Worm (Caenorhabditis elegans) whole organism, early embryonic: ENCODE measurements around the gene R53.5.

Source experiments
- F13C5.2 ChIP-seq: sonication (generic microtip); optimal IDR thresholded peaks from 2 replicates; lab custom pipeline; 2017; ENCODE audit warnings: mild to moderate bottlenecking, missing genetic modification characterization, inconsistent platforms, missing compliant biosample characterization
- aly-1 ChIP-seq: sonication (generic microtip); optimal IDR thresholded peaks from 2 replicates; lab custom pipeline; 2016; ENCODE audit warnings: missing genetic modification characterization, missing compliant biosample characterization
- ama-1 ChIP-seq: fragments of 150-350 bp; optimal IDR thresholded peaks from 2 replicates; lab custom pipeline; 2014
- hmg-4 ChIP-seq: fragments of 200-800 bp; sonication (Bioruptor generic); optimal IDR thresholded peaks from 2 replicates; lab custom pipeline; 2018; ENCODE audit warnings: mild to moderate bottlenecking, missing genetic modification characterization, missing compliant biosample characterization
- tbx-37 ChIP-seq: fragments of 200-800 bp; sonication (Bioruptor generic); conservative IDR thresholded peaks from 2 replicates; pipeline ENCODE4 v1.3.6; 2022; ENCODE audit warnings: missing genetic modification reagents, missing genetic modification characterization, missing compliant biosample characterization

- TF ChIP-seq F13C5.2 (no peak), hmg-4 (GFP tag; lab: Kevin White, UChicago) (no peak), ama-1 (lab: Kevin White, UChicago) (no peak), tbx-37 (no peak), aly-1 (no peak)
These were observed 33.4 kb downstream of the R53.5 start, which contains the start of gene C05C10.3 for ce11 chrII:9936859-9937258.
